Fruit fly (Drosophila melanogaster): ENCODE results near the gene msb1l.
A peak's percentile ranks its signal among the peaks of the same experiment; 100 is the strongest.

msb1l gene

DNA sequence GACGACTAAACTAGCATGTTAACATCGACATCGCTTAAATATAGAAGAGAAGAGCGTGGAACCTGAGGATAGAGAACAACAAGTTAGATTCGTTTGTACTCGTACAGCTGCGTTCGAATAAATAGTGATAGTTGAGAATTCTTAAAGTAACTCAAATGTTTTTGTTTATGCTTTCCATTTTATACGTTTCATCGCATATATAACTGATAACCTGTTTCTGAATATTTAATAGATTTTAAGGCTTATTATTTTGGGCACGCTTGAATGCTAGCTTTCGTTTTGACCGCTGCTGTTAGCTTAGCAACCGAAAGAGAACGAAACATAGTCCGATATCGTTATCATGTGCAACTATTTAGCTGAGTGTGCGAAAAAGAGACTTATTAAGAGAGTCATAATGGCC, 49.2 kb upstream of the msb1l start:
- TF ChIP-seq Eip78C (GFP tag), result peak; percentile 99
- peak; percentile 61 for TF ChIP-seq Eip93F (GFP tag; optimal IDR thresholded peaks at IDR 0.05)
- peak; percentile 33 for TF ChIP-seq Hr38 (GFP tag; optimal IDR thresholded peaks at IDR 0.05)
- peak; percentile 96 for TF ChIP-seq CG10631 (GFP tag; optimal IDR thresholded peaks at IDR 0.05)
- TF ChIP-seq CG11294 (GFP tag; IDR thresholded peaks at IDR 0.05), result peak; percentile 99
- peak; percentile 99 for TF ChIP-seq Gug (GFP tag; IDR thresholded peaks at IDR 0.05)
- TF ChIP-seq lz (GFP tag; optimal IDR thresholded peaks at IDR 0.05), result peak; percentile 77
- peak; percentile 91 for TF ChIP-seq CG6792 (GFP tag; optimal IDR thresholded peaks at IDR 0.05)
- no peak for TF ChIP-seq Blimp-1 (GFP tag; optimal IDR thresholded peaks at IDR 0.05)
- peak; percentile 97 for TF ChIP-seq CG3919 (GFP tag; optimal IDR thresholded peaks at IDR 0.05)
- peak; percentile 93 for TF ChIP-seq CG1621 (tag; optimal IDR thresholded peaks at IDR 0.05)
- peak; percentile 93 for TF ChIP-seq CG9139 (GFP tag; optimal IDR thresholded peaks at IDR 0.05)
- peak; percentile 97 for TF ChIP-seq CG16779 (tag; optimal IDR thresholded peaks at IDR 0.05)
- TF ChIP-seq CG6276 (GFP tag; optimal IDR thresholded peaks at IDR 0.05), result peak; percentile 99
- peak; percentile 99 for TF ChIP-seq Hr4 (GFP tag; optimal IDR thresholded peaks at IDR 0.05)
- peak; percentile 96 for TF ChIP-seq Lpt (GFP tag; optimal IDR thresholded peaks at IDR 0.05)
- peak; percentile 85 for TF ChIP-seq CG8319 (GFP tag; optimal IDR thresholded peaks at IDR 0.05)
- TF ChIP-seq CG4318 (GFP tag; optimal IDR thresholded peaks at IDR 0.05), result peak; percentile 95
- peak; percentile 95 for TF ChIP-seq Sox14 (GFP tag; optimal IDR thresholded peaks at IDR 0.05)
- peak; percentile 93 for TF ChIP-seq CG11762 (GFP tag; optimal IDR thresholded peaks at IDR 0.05; ENCODE audit: insufficient read depth)
- peak; percentile 93 for TF ChIP-seq CG3032 (tag; optimal IDR thresholded peaks at IDR 0.05)
- peak; percentile 90 for TF ChIP-seq CG8632 (GFP tag; optimal IDR thresholded peaks at IDR 0.05)
- peak; percentile 95 for TF ChIP-seq Eip75B (GFP tag; optimal IDR thresholded peaks at IDR 0.05)
- no peak for TF ChIP-seq svp (GFP tag)
- TF ChIP-seq cyc (GFP tag; optimal IDR thresholded peaks at IDR 0.05), result peak; percentile 60
- TF ChIP-seq CG8119 (GFP tag; IDR thresholded peaks at IDR 0.05), result peak; percentile 99
- TF ChIP-seq Hr39 (GFP tag; optimal IDR thresholded peaks at IDR 0.05), result peak; percentile 69
- TF ChIP-seq ss (GFP tag; optimal IDR thresholded peaks at IDR 0.05), result peak; percentile 94
- peak; percentile 76 for TF ChIP-seq fkh (GFP tag; optimal IDR thresholded peaks at IDR 0.05)
- peak; percentile 97 for TF ChIP-seq OdsH (GFP tag; optimal IDR thresholded peaks at IDR 0.05)
- TF ChIP-seq dac (GFP tag; optimal IDR thresholded peaks at IDR 0.05), result peak; percentile 97
- TF ChIP-seq CG6163 (GFP tag; IDR thresholded peaks at IDR 0.05), result peak; percentile 99
- TF ChIP-seq eg (GFP tag; IDR thresholded peaks at IDR 0.05), result peak; percentile 100
- TF ChIP-seq CG32006 (GFP tag; optimal IDR thresholded peaks at IDR 0.05), result peak; percentile 99
- TF ChIP-seq Smox (GFP tag; optimal IDR thresholded peaks at IDR 0.05), result peak; percentile 53
- TF ChIP-seq CG7368 (GFP tag; optimal IDR thresholded peaks at IDR 0.05), result peak; percentile 90
- peak; percentile 97 for TF ChIP-seq pdm3 (GFP tag; optimal IDR thresholded peaks at IDR 0.05)
- TF ChIP-seq Sox102F (GFP tag; optimal IDR thresholded peaks at IDR 0.05), result peak; percentile 54
- no peak for TF ChIP-seq CG6854 (GFP tag; optimal IDR thresholded peaks at IDR 0.05)
- peak; percentile 83 for TF ChIP-seq vri (GFP tag; optimal IDR thresholded peaks at IDR 0.05)
- peak; percentile 64 for TF ChIP-seq CG31627 (GFP tag; optimal IDR thresholded peaks at IDR 0.05)
- TF ChIP-seq CG15336 (GFP tag; IDR thresholded peaks at IDR 0.05), result peak; percentile 100
- peak; percentile 71 for TF ChIP-seq topi (GFP tag; optimal IDR thresholded peaks at IDR 0.05)
- TF ChIP-seq acj6 (GFP tag; optimal IDR thresholded peaks at IDR 0.05), result peak; percentile 94
- TF ChIP-seq CG6808 (GFP tag; optimal IDR thresholded peaks at IDR 0.05), result peak; percentile 92
- peak; percentile 74 for TF ChIP-seq esn (GFP tag; optimal IDR thresholded peaks at IDR 0.05)
- TF ChIP-seq Sox15 (GFP tag; optimal IDR thresholded peaks at IDR 0.05), result peak; percentile 74
- peak; percentile 92 for TF ChIP-seq spab (GFP tag; optimal IDR thresholded peaks at IDR 0.05)
- peak; percentile 97 for TF ChIP-seq achi (GFP tag; optimal IDR thresholded peaks at IDR 0.05)
- TF ChIP-seq salr (GFP tag; optimal IDR thresholded peaks at IDR 0.05), result peak; percentile 89 to 97
- peak; percentile 61 for TF ChIP-seq CG11902 (GFP tag; optimal IDR thresholded peaks at IDR 0.05)
- TF ChIP-seq fd59A (GFP tag; optimal IDR thresholded peaks at IDR 0.05), result peak; percentile 96
- TF ChIP-seq CG34406 (GFP tag; optimal IDR thresholded peaks at IDR 0.05), result peak; percentile 86

Measured in whole organism, prepupa.